Fruit fly (Drosophila melanogaster): ENCODE results near the gene CG5355.

dm6 chr2L:10413251-10414127 lies at the start of gene CG5355, which contains the start of gene Klp31E:
- no peak for TF ChIP-seq CTCF (optimal IDR thresholded peaks at IDR 0.05)
- TF ChIP-seq CG8478 (optimal IDR thresholded peaks at IDR 0.05) = no peak

Data from S2 (cell line).